Fruit fly (Drosophila melanogaster): ENCODE measurements around the gene alpha-Man-IIb.

DNA sequence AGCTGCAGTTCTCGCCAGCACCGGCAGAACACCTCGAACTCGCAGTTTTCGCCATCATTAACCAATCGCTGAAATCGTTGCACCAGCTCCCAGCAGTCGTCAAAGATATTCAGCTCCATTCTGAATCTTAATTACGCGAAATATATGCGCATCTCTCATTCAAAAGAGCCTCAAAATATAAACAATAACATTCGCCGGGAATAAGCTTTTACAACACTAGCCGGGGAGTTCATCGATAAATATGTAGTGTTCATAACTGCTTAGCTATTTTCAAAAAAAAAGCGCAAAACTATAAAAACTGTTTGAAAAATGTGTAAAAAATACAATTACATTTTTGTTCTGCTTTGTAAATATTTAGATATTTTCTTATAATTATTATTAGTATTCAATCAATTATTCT lies 35.2 kb downstream of the alpha-Man-IIb start, which contains the start of gene Pbp45:
- TF ChIP-seq CG8319 (GFP tag; optimal IDR thresholded peaks at IDR 0.05) (no peak), Smox (GFP tag; optimal IDR thresholded peaks at IDR 0.05) (no peak), Gug (GFP tag; IDR thresholded peaks at IDR 0.05) (no peak), Lpt (GFP tag; optimal IDR thresholded peaks at IDR 0.05) (no peak), Eip75B (GFP tag; optimal IDR thresholded peaks at IDR 0.05) (no peak), vri (GFP tag; optimal IDR thresholded peaks at IDR 0.05) (no peak), eg (GFP tag; IDR thresholded peaks at IDR 0.05) (no peak), Hr39 (GFP tag; optimal IDR thresholded peaks at IDR 0.05) (no peak), CG6854 (GFP tag; optimal IDR thresholded peaks at IDR 0.05) (no peak)
